Fruit fly (Drosophila melanogaster) whole organism, embryonic: ENCODE data around the gene Appl.

Experiments
- B-H1 ChIP-seq: fragments of 200-800 bp; sonication (Bioruptor generic); IDR thresholded peaks from 3 replicates; pipeline ENCODE4 v1.3.6; 2022; ENCODE audit warnings: missing biosample characterization, missing genetic modification characterization
- CG10267 ChIP-seq: fragments of 200-800 bp; sonication (Bioruptor generic); optimal IDR thresholded peaks from 2 replicates; lab custom pipeline; 2018; ENCODE audit warnings: missing biosample characterization, mild to moderate bottlenecking, missing genetic modification characterization, moderate library complexity
- CG13296 ChIP-seq: fragments of 200-800 bp; sonication (Bioruptor generic); optimal IDR thresholded peaks from 3 replicates; lab custom pipeline; 2018; ENCODE audit warnings: missing biosample characterization, mild to moderate bottlenecking, missing genetic modification characterization
- CG14014 ChIP-seq: fragments of 200-800 bp; sonication (Bioruptor generic); IDR thresholded peaks from 2 replicates; pipeline ENCODE4 v1.3.6; 2022; ENCODE audit warnings: missing biosample characterization, missing genetic modification characterization
- CG16813 ChIP-seq: fragments of 200-800 bp; sonication (Bioruptor generic); IDR thresholded peaks from 3 replicates; pipeline ENCODE4 v1.3.6; 2022; ENCODE audit warnings: missing biosample characterization, missing genetic modification characterization; ENCODE audit not compliant: partially characterized antibody
- CG2129 ChIP-seq: fragments of 200-800 bp; sonication (Bioruptor generic); IDR thresholded peaks from 2 replicates; pipeline ENCODE4 v1.3.6; 2022; ENCODE audit warnings: missing biosample characterization, missing genetic modification characterization; ENCODE audit not compliant: partially characterized antibody
- CG30403 ChIP-seq: fragments of 200-800 bp; sonication (Bioruptor generic); optimal IDR thresholded peaks from 3 replicates; lab custom pipeline; 2016; ENCODE audit warnings: missing biosample characterization, missing genetic modification characterization
- CG4404 ChIP-seq: fragments of 200-800 bp; sonication (Bioruptor generic); IDR thresholded peaks from 2 replicates; pipeline ENCODE4 v1.3.6; 2022; ENCODE audit warnings: missing biosample characterization, missing genetic modification characterization
- CG4424 ChIP-seq: fragments of 200-800 bp; sonication (Bioruptor generic); optimal IDR thresholded peaks from 3 replicates; lab custom pipeline; 2016; ENCODE audit warnings: missing biosample characterization, missing genetic modification characterization
- CG4617 ChIP-seq: fragments of 200-800 bp; sonication (Bioruptor generic); optimal IDR thresholded peaks from 3 replicates; lab custom pipeline; 2016; ENCODE audit warnings: missing biosample characterization, missing genetic modification characterization, borderline replicate concordance
- CG6175 ChIP-seq: fragments of 200-800 bp; sonication (Bioruptor generic); IDR thresholded peaks from 3 replicates; pipeline ENCODE4 v1.3.6; 2022; ENCODE audit warnings: missing biosample characterization, missing genetic modification characterization
- CG7271 ChIP-seq: fragments of 200-800 bp; sonication (Bioruptor generic); optimal IDR thresholded peaks from 2 replicates; lab custom pipeline; 2018; ENCODE audit warnings: missing biosample characterization, mild to moderate bottlenecking, missing genetic modification characterization, moderate library complexity
- CG7372 ChIP-seq: fragments of 200-800 bp; sonication (Bioruptor generic); IDR thresholded peaks from 2 replicates; pipeline ENCODE4 v1.3.6; 2022; ENCODE audit warnings: missing biosample characterization, missing genetic modification characterization
- CG8388 ChIP-seq: fragments of 200-800 bp; sonication (Bioruptor generic); optimal IDR thresholded peaks from 2 replicates; lab custom pipeline; 2019; ENCODE audit warnings: missing biosample characterization, mild to moderate bottlenecking, missing genetic modification characterization, moderate library complexity
- Dref ChIP-seq: fragments of 200-800 bp; sonication (Bioruptor generic); IDR thresholded peaks from 2 replicates; pipeline ENCODE4 v1.3.6; 2022; ENCODE audit warnings: missing biosample characterization, missing genetic modification characterization
- E2f2 ChIP-seq: fragments of 200-800 bp; sonication (Bioruptor generic); IDR thresholded peaks from 2 replicates; pipeline ENCODE4 v1.3.6; 2022; ENCODE audit warnings: missing biosample characterization, missing genetic modification characterization
- Ets65A ChIP-seq: fragments of 200-800 bp; sonication (Bioruptor generic); peaks from one replicate; lab custom pipeline; 2016; ENCODE audit warnings: missing biosample characterization, missing genetic modification characterization
- Fer1 ChIP-seq: fragments of 200-800 bp; sonication (Bioruptor generic); optimal IDR thresholded peaks from 2 replicates; lab custom pipeline; 2017; ENCODE audit warnings: missing biosample characterization, mild to moderate bottlenecking, missing genetic modification characterization
- Fer2 ChIP-seq: fragments of 200-800 bp; sonication (Bioruptor generic); optimal IDR thresholded peaks from 2 replicates; lab custom pipeline; 2018; ENCODE audit warnings: missing biosample characterization, mild to moderate bottlenecking, missing genetic modification characterization, moderate library complexity
- Hmr ChIP-seq: fragments of 200-800 bp; sonication (Bioruptor generic); optimal IDR thresholded peaks from 3 replicates; lab custom pipeline; 2017; ENCODE audit warnings: mild to moderate bottlenecking, missing biosample characterization, missing genetic modification reagents, missing genetic modification characterization
- Hmx ChIP-seq: fragments of 200-800 bp; sonication (Bioruptor generic); optimal IDR thresholded peaks from 2 replicates; lab custom pipeline; 2016; ENCODE audit warnings: missing biosample characterization, missing genetic modification characterization
- MESR4 ChIP-seq: fragments of 200-800 bp; sonication (Bioruptor generic); optimal IDR thresholded peaks from 2 replicates; lab custom pipeline; 2018; ENCODE audit warnings: missing biosample characterization, mild to moderate bottlenecking, missing genetic modification characterization, moderate library complexity
- NC2β ChIP-seq: fragments of 200-800 bp; sonication (Bioruptor generic); optimal IDR thresholded peaks from 2 replicates; lab custom pipeline; 2016; ENCODE audit warnings: missing biosample characterization, missing genetic modification characterization
- NK7.1 ChIP-seq: fragments of 200-800 bp; sonication (Bioruptor generic); optimal IDR thresholded peaks from 3 replicates; lab custom pipeline; 2016; ENCODE audit warnings: missing biosample characterization, missing genetic modification characterization
- Nf-YA ChIP-seq: fragments of 200-800 bp; sonication (Bioruptor generic); IDR thresholded peaks from 2 replicates; pipeline ENCODE4 v1.3.6; 2022; ENCODE audit warnings: missing biosample characterization, missing genetic modification characterization
- Scr ChIP-seq: fragments of 200-800 bp; sonication (Bioruptor generic); IDR thresholded peaks from 2 replicates; pipeline ENCODE4 v1.3.6; 2022; ENCODE audit warnings: missing biosample characterization, missing genetic modification characterization; ENCODE audit not compliant: partially characterized antibody
- Vsx1 ChIP-seq: fragments of 200-800 bp; sonication (Bioruptor generic); optimal IDR thresholded peaks from 2 replicates; lab custom pipeline; 2017; ENCODE audit warnings: missing biosample characterization, mild to moderate bottlenecking, missing genetic modification characterization, missing genetic modification reagents
- Xrp1 ChIP-seq: fragments of 200-800 bp; sonication (Bioruptor generic); IDR thresholded peaks from 2 replicates; pipeline ENCODE4 v1.3.6; 2022; ENCODE audit warnings: missing biosample characterization, missing genetic modification characterization
- aop ChIP-seq: fragments of 200-800 bp; sonication (Bioruptor generic); IDR thresholded peaks from 2 replicates; pipeline ENCODE4 v1.3.6; 2022; ENCODE audit warnings: missing biosample characterization, missing genetic modification characterization
- br ChIP-seq: fragments of >200 bp; optimal IDR thresholded peaks from 2 replicates; lab custom pipeline; 2017
- cato ChIP-seq: fragments of 200-800 bp; sonication (Bioruptor generic); optimal IDR thresholded peaks from 2 replicates; lab custom pipeline; 2016; ENCODE audit warnings: missing biosample characterization, missing genetic modification characterization, borderline replicate concordance
- cg ChIP-seq: fragments of 200-800 bp; sonication (Bioruptor generic); optimal IDR thresholded peaks from 3 replicates; lab custom pipeline; 2019; ENCODE audit warnings: missing biosample characterization, mild to moderate bottlenecking, missing genetic modification characterization, moderate library complexity
- dimm ChIP-seq: fragments of 200-800 bp; sonication (Bioruptor generic); IDR thresholded peaks from 2 replicates; pipeline ENCODE4 v1.3.6; 2022; ENCODE audit warnings: missing biosample characterization, missing genetic modification characterization
- dysf ChIP-seq: fragments of 200-800 bp; sonication (Bioruptor generic); IDR thresholded peaks from 3 replicates; pipeline ENCODE4 v1.3.6; 2022; ENCODE audit warnings: missing biosample characterization, missing genetic modification characterization
- ftz-f1 ChIP-seq: fragments of 200-800 bp; sonication (Bioruptor generic); optimal IDR thresholded peaks from 2 replicates; lab custom pipeline; 2016; ENCODE audit warnings: missing biosample characterization, missing genetic modification characterization
- gsb ChIP-seq: fragments of 200-800 bp; sonication (Bioruptor generic); IDR thresholded peaks from 2 replicates; pipeline ENCODE4 v1.3.6; 2022; ENCODE audit warnings: missing biosample characterization, missing genetic modification characterization
- ham ChIP-seq: fragments of 200-800 bp; sonication (Bioruptor generic); IDR thresholded peaks from 2 replicates; pipeline ENCODE4 v1.3.6; 2022; ENCODE audit warnings: missing biosample characterization, missing genetic modification characterization
- her ChIP-seq: fragments of 200-800 bp; sonication (Bioruptor generic); optimal IDR thresholded peaks from 2 replicates; lab custom pipeline; 2016; ENCODE audit warnings: missing biosample characterization, missing genetic modification characterization
- ind ChIP-seq: fragments of 200-800 bp; sonication (Bioruptor generic); optimal IDR thresholded peaks from 3 replicates; lab custom pipeline; 2016; ENCODE audit warnings: missing biosample characterization, missing genetic modification characterization
- inv ChIP-seq: fragments of 200-800 bp; sonication (Bioruptor generic); IDR thresholded peaks from 2 replicates; pipeline ENCODE4 v1.3.6; 2022; ENCODE audit warnings: missing biosample characterization, missing genetic modification characterization; ENCODE audit not compliant: partially characterized antibody
- kay ChIP-seq: fragments of 200-800 bp; sonication (Bioruptor generic); optimal IDR thresholded peaks from 2 replicates; lab custom pipeline; 2016; ENCODE audit warnings: missing biosample characterization, missing genetic modification characterization
- phol ChIP-seq: fragments of 200-800 bp; sonication (Bioruptor generic); optimal IDR thresholded peaks from 3 replicates; lab custom pipeline; 2018; ENCODE audit warnings: missing biosample characterization, mild to moderate bottlenecking, missing genetic modification characterization, moderate library complexity
- sens ChIP-seq: fragments of 200-800 bp; sonication (Bioruptor generic); peaks from one replicate; lab custom pipeline; 2016; ENCODE audit warnings: missing biosample characterization, missing genetic modification characterization
- stwl ChIP-seq: fragments of 200-800 bp; sonication (Bioruptor generic); optimal IDR thresholded peaks from 3 replicates; lab custom pipeline; 2018; ENCODE audit warnings: missing biosample characterization, mild to moderate bottlenecking, missing genetic modification characterization, moderate library complexity
- toy ChIP-seq: fragments of 200-800 bp; sonication (Bioruptor generic); IDR thresholded peaks from 2 replicates; pipeline ENCODE4 v1.3.6; 2022; ENCODE audit warnings: missing biosample characterization, missing genetic modification characterization
- trem ChIP-seq: fragments of 200-800 bp; optimal IDR thresholded peaks from 3 replicates; lab custom pipeline; 2019; ENCODE audit warnings: missing biosample characterization, mild to moderate bottlenecking, missing genetic modification characterization, moderate library complexity
- usp ChIP-seq: fragments of >200 bp; optimal IDR thresholded peaks from 2 replicates; lab custom pipeline; 2017; ENCODE audit warnings: missing biosample characterization, missing genetic modification characterization
- vfl ChIP-seq: fragments of 200-800 bp; sonication (Bioruptor generic); optimal IDR thresholded peaks from 2 replicates; lab custom pipeline; 2016; ENCODE audit warnings: missing biosample characterization, missing genetic modification characterization
- wor ChIP-seq: fragments of 200-800 bp; sonication (Bioruptor generic); IDR thresholded peaks from 2 replicates; pipeline ENCODE4 v1.3.6; 2022; ENCODE audit warnings: missing biosample characterization, missing genetic modification characterization
- zen2 ChIP-seq: fragments of 200-800 bp; sonication (Bioruptor generic); IDR thresholded peaks from 3 replicates; pipeline ENCODE4 v1.3.6; 2022; ENCODE audit warnings: missing biosample characterization, missing genetic modification characterization; ENCODE audit not compliant: partially characterized antibody
- zfh1 ChIP-seq: fragments of 200-800 bp; sonication (Bioruptor generic); IDR thresholded peaks from 3 replicates; pipeline ENCODE4 v1.3.6; 2022; ENCODE audit warnings: missing biosample characterization, missing genetic modification characterization

Appl gene

DNA sequence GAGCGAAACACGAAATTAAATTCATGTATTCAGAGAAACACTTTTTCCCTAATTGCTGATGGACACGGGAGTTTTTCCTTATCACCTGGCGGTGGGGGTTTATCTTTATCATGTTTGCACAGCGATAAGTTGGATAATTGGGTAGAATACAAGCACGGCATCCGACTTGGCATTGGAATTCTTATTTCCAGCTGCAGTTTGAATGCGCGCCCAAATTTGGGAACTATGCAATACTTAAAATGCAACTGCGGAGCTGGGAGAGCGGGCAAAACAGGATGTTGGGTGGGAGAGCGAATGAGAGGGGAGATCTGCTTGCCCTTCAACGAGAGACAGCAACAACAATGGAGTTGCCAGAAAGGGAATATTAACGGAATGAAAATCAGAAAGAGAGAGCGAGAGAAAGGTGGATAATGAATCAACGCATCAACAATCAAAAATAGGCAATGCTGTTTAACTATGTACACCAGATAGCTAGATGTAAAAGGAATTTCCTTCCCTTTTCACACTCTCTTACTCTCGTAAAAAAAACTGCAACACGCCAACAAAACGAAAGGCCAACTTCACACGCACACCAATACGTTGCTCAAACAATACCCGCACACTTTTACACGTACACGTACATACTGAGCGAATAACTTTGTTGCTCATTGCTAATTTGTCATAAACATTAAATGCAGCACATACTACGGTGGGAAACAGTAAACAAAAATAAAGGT lies 86.6 kb downstream of the Appl start (continued):
- TF ChIP-seq CG4424 (GFP tag; lab: Kevin White, UChicago) (no peak), NC2β (no peak), kay (GFP tag; lab: Kevin White, UChicago) (no peak), ham (GFP tag; lab: Robert Waterston, UW) (no peak), dysf (GFP tag; lab: Robert Waterston, UW) (no peak), CG8388 (GFP tag; lab: Kevin White, UChicago) (no peak), CG2129 (no peak), Ets65A (GFP tag; lab: Kevin White, UChicago) (peak; percentile 68), CG14014 (GFP tag; lab: Robert Waterston, UW) (no peak), Hmx (GFP tag; lab: Kevin White, UChicago) (no peak), phol (tag; lab: Kevin White, UChicago) (peak; percentile 59), sens (peak; percentile 88), CG13296 (GFP tag; lab: Kevin White, UChicago) (no peak), CG4404 (no peak), aop (GFP tag; lab: Robert Waterston, UW) (no peak), trem (tag; lab: Kevin White, UChicago) (peak; percentile 15), CG10267 (tag; lab: Kevin White, UChicago) (peak; percentile 82), zfh1 (GFP tag; lab: Robert Waterston, UW) (no peak), Xrp1 (GFP tag; lab: Robert Waterston, UW) (peak; percentile 28; the same call in 1 of the 2 replicates), CG7372 (GFP tag; lab: Robert Waterston, UW) (no peak), MESR4 (GFP tag; lab: Kevin White, UChicago) (no peak), CG4617 (GFP tag; lab: Kevin White, UChicago) (peak; percentile 44), Fer1 (GFP tag; lab: Kevin White, UChicago) (no peak), CG6175 (GFP tag; lab: Robert Waterston, UW) (no peak), Fer2 (no peak), br (no peak), gsb (GFP tag; lab: Robert Waterston, UW) (0 out of 2 replicates have a peak, but pooled peaks have one; percentile 10), cg (GFP tag; lab: Kevin White, UChicago) (peak; percentile 87), her (GFP tag; lab: Kevin White, UChicago) (no peak), Dref (GFP tag; lab: Robert Waterston, UW) (no peak), E2f2 (GFP tag; lab: Robert Waterston, UW) (peak; percentile 58), stwl (tag; lab: Kevin White, UChicago) (peak; percentile 4)

DNA sequence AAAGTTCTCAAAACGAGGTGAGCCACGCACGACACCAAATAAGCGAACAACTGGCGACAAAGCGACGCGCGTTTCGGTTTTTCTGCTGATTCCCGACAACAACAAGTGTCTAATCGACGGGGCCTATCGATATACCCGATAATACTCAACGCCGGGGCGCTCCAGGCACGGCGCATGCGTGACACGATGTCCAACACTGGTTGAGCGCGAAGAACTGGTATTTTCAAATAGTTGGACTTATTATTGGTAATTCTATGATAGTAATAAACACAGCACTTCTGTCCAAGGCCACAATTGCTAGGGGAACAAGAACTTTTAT lies 87.1 kb downstream of the Appl start:
- TF ChIP-seq CG4617 (GFP tag; lab: Kevin White, UChicago), result peak; percentile 22
- no peak for TF ChIP-seq B-H1
- peak; percentile 3 for TF ChIP-seq ftz-f1
- TF ChIP-seq stwl (tag; lab: Kevin White, UChicago), result peak; percentile 45
- TF ChIP-seq dimm, result no peak
- no peak for TF ChIP-seq cato (GFP tag; lab: Kevin White, UChicago)
- peak; percentile 71; the same call in 2 of the 3 replicates for TF ChIP-seq zen2 (GFP tag; lab: Robert Waterston, UW)
- TF ChIP-seq wor (GFP tag; lab: Robert Waterston, UW), result no peak
- TF ChIP-seq Scr (GFP tag; lab: Robert Waterston, UW), result peak; percentile 75
- no peak for TF ChIP-seq CG30403 (GFP tag; lab: Kevin White, UChicago)
- TF ChIP-seq Nf-YA (GFP tag; lab: Robert Waterston, UW), result no peak
- TF ChIP-seq ind (GFP tag; lab: Kevin White, UChicago), result no peak
- TF ChIP-seq NK7.1, result no peak
- TF ChIP-seq inv (GFP tag; lab: Robert Waterston, UW), result peak; percentile 75
- peak; percentile 77 for TF ChIP-seq CG16813 (GFP tag; lab: Robert Waterston, UW)
- no peak for TF ChIP-seq Vsx1
- no peak for TF ChIP-seq vfl
- TF ChIP-seq toy (GFP tag; lab: Robert Waterston, UW), result no peak
- TF ChIP-seq Ets65A (GFP tag; lab: Kevin White, UChicago), result no peak
- TF ChIP-seq usp (GFP tag; lab: Kevin White, UChicago), result no peak
- peak; percentile 36 for TF ChIP-seq Hmr (GFP tag; lab: Kevin White, UChicago)
- no peak for TF ChIP-seq CG7271 (tag; lab: Kevin White, UChicago)
